Fruit fly (Drosophila melanogaster) whole organism, embryonic: ENCODE measurements around the gene HUWE1.

Experiments used
- Bteb2 ChIP-seq: fragments of 200-800 bp; sonication (Bioruptor generic); optimal IDR thresholded peaks from 2 replicates; lab custom pipeline; 2016; ENCODE audit warnings: missing biosample characterization, missing genetic modification characterization
- CG13296 ChIP-seq: fragments of 200-800 bp; sonication (Bioruptor generic); optimal IDR thresholded peaks from 3 replicates; lab custom pipeline; 2018; ENCODE audit warnings: missing biosample characterization, mild to moderate bottlenecking, missing genetic modification characterization
- CG2116 ChIP-seq: fragments of 200-800 bp; sonication (Bioruptor generic); optimal IDR thresholded peaks from 3 replicates; lab custom pipeline; 2018; ENCODE audit warnings: missing biosample characterization, mild to moderate bottlenecking, missing genetic modification characterization
- HmgD ChIP-seq: fragments of 200-800 bp; sonication (Bioruptor generic); optimal IDR thresholded peaks from 3 replicates; lab custom pipeline; 2016; ENCODE audit warnings: missing biosample characterization, missing genetic modification characterization
- Mad ChIP-seq: fragments of 200-800 bp; sonication (Bioruptor generic); optimal IDR thresholded peaks from 2 replicates; lab custom pipeline; 2016; ENCODE audit warnings: missing biosample characterization, missing genetic modification characterization
- aop ChIP-seq: fragments of 200-800 bp; sonication (Bioruptor generic); IDR thresholded peaks from 2 replicates; pipeline ENCODE4 v1.3.6; 2022; ENCODE audit warnings: missing biosample characterization, missing genetic modification characterization
- crc ChIP-seq: fragments of 200-800 bp; sonication (Bioruptor generic); optimal IDR thresholded peaks from 2 replicates; lab custom pipeline; 2016; ENCODE audit warnings: missing biosample characterization, missing genetic modification characterization
- odd ChIP-seq: fragments of 200-800 bp; sonication (Bioruptor generic); optimal IDR thresholded peaks from 2 replicates; lab custom pipeline; 2017; ENCODE audit warnings: missing biosample characterization, mild to moderate bottlenecking, missing genetic modification characterization
- prd ChIP-seq, 3 experiments: fragments of >200 bp in 2 of 3; fragments of 200-800 bp in 1 of 3; sonication (Bioruptor generic) in 1 of 3; optimal IDR thresholded peaks in 2 of 3; IDR thresholded peaks in 1 of 3; 2 replicates in 2 of 3; 3 replicates in 1 of 3; pipeline versions ENCODE4 v1.3.6 to Lab custom; 2017 to 2022; ENCODE audit warnings: missing biosample characterization in 1 of 3, missing genetic modification characterization in 1 of 3
- psq ChIP-seq: fragments of 200-800 bp; sonication (Bioruptor generic); optimal IDR thresholded peaks from 2 replicates; lab custom pipeline; 2017; ENCODE audit warnings: missing biosample characterization, missing genetic modification characterization
- tap ChIP-seq: fragments of 200-800 bp; optimal IDR thresholded peaks from 3 replicates; lab custom pipeline; 2019; ENCODE audit warnings: missing biosample characterization, mild to moderate bottlenecking, missing genetic modification characterization, moderate library complexity
- unc-4 ChIP-seq: fragments of 200-800 bp; sonication (Bioruptor generic); IDR thresholded peaks from 2 replicates; pipeline ENCODE4 v1.3.6; 2022; ENCODE audit warnings: missing biosample characterization, missing genetic modification characterization; ENCODE audit not compliant: partially characterized antibody

- no peak for TF ChIP-seq prd (optimal IDR thresholded peaks at IDR 0.05; lab: Kevin White, UChicago)
- TF ChIP-seq prd (GFP tag; IDR thresholded peaks at IDR 0.05; lab: Robert Waterston, UW), result peak; percentile 47; the same call in 1 of the 3 replicates
- no peak for TF ChIP-seq psq (GFP tag; lab: Kevin White, UChicago)
- no peak for TF ChIP-seq Mad (GFP tag; lab: Kevin White, UChicago)
- TF ChIP-seq tap, result no peak
- peak; percentile 31 for TF ChIP-seq CG13296 (GFP tag; lab: Kevin White, UChicago)
- no peak for TF ChIP-seq aop (GFP tag; lab: Robert Waterston, UW)
- TF ChIP-seq unc-4, result 0 out of 2 replicates have a peak, but pooled peaks have one; percentile 48
- TF ChIP-seq CG2116, result peak; percentile 82
- TF ChIP-seq Bteb2 (GFP tag; lab: Kevin White, UChicago), result no peak
- TF ChIP-seq odd (GFP tag; lab: Kevin White, UChicago), result no peak
- peak; percentile 46 for TF ChIP-seq HmgD
- no peak for TF ChIP-seq crc (GFP tag; lab: Kevin White, UChicago)
Measured at dm6 chrX:15738890-15739550, 26.6 kb downstream of the HUWE1 start, which contains the start of the genes CG11679 and CG8206.
